1 fruit fly cellular context compared by ENCODE assay signal in genomic region chr2L:21309754-21310426, dm6.
TF ChIP-seq lines count a peak whose summit lies in the region.

Gene Mondo (minus strand): TSS chr2L:21310050.

TF ChIP-seq in whole organism, embryonic, 481 proteins besides CTCF, POLR2A, EP300 and RAD21 (continued from another document and continues in another):
- TF ChIP-seq CG10543 (GFP tag; optimal IDR thresholded peaks at IDR 0.05; lab: Kevin White, UChicago) (peak; percentile 11), vnd (GFP tag; IDR thresholded peaks at IDR 0.05; lab: Robert Waterston, UW; ENCODE audit: partially characterized antibody) (no peak), HLH54F (GFP tag; optimal IDR thresholded peaks at IDR 0.05; lab: Kevin White, UChicago) (peak; percentile 29), pnt (GFP tag; optimal IDR thresholded peaks at IDR 0.05; lab: Kevin White, UChicago) (no peak), CG13775 (GFP tag; optimal IDR thresholded peaks at IDR 0.05; lab: Kevin White, UChicago) (peak; percentile 32), CG11695 (GFP tag; IDR thresholded peaks at IDR 0.05; lab: Robert Waterston, UW) (no peak), Atf6 (GFP tag; IDR thresholded peaks at IDR 0.05; lab: Robert Waterston, UW) (no peak), az2 (GFP tag; optimal IDR thresholded peaks at IDR 0.05; lab: Kevin White, UChicago) (no peak), Ets97D (GFP tag; optimal IDR thresholded peaks at IDR 0.05; lab: Kevin White, UChicago) (peak; percentile 62), CG3995 (GFP tag; optimal IDR thresholded peaks at IDR 0.05; lab: Kevin White, UChicago) (peak; percentile 35), tap (tag; optimal IDR thresholded peaks at IDR 0.05; lab: Kevin White, UChicago) (no peak), emc (GFP tag; optimal IDR thresholded peaks at IDR 0.05; lab: Kevin White, UChicago) (peak; percentile 5), C15 (GFP tag; IDR thresholded peaks at IDR 0.05; lab: Robert Waterston, UW) (no peak), CG7987 (GFP tag; optimal IDR thresholded peaks at IDR 0.05; lab: Kevin White, UChicago) (no peak), Fer3 (tag; optimal IDR thresholded peaks at IDR 0.05; lab: Kevin White, UChicago) (peak; percentile 40), CkIIα-i1 (GFP tag; IDR thresholded peaks at IDR 0.05; lab: Robert Waterston, UW) (no peak), CG12299 (tag; optimal IDR thresholded peaks at IDR 0.05; lab: Kevin White, UChicago) (no peak), gro (GFP tag; optimal IDR thresholded peaks at IDR 0.05; lab: Kevin White, UChicago) (no peak), PHDP (tag; optimal IDR thresholded peaks at IDR 0.05; lab: Kevin White, UChicago) (peak; percentile 50), Optix (GFP tag; IDR thresholded peaks at IDR 0.05; lab: Robert Waterston, UW) (no peak), da (GFP tag; optimal IDR thresholded peaks at IDR 0.05; lab: Kevin White, UChicago) (no peak), jigr1 (GFP tag; IDR thresholded peaks at IDR 0.05; lab: Robert Waterston, UW) (no peak), prd (optimal IDR thresholded peaks at IDR 0.05; lab: Kevin White, UChicago) (no peak), prd (GFP tag; IDR thresholded peaks at IDR 0.05; lab: Robert Waterston, UW) (peak; percentile 75), ewg (GFP tag; optimal IDR thresholded peaks at IDR 0.05; lab: Kevin White, UChicago) (peak; percentile 57), Spps (tag; optimal IDR thresholded peaks at IDR 0.05; lab: Kevin White, UChicago) (no peak), pfk (GFP tag; optimal IDR thresholded peaks at IDR 0.05; lab: Kevin White, UChicago) (no peak), twi (tag; optimal IDR thresholded peaks at IDR 0.05; lab: Kevin White, UChicago) (peak; percentile 19), CG4328 (GFP tag; optimal IDR thresholded peaks at IDR 0.05; lab: Kevin White, UChicago) (peak; percentile 9), tx (GFP tag; optimal IDR thresholded peaks at IDR 0.05; lab: Kevin White, UChicago) (no peak), Camta (GFP tag; optimal IDR thresholded peaks at IDR 0.05; lab: Kevin White, UChicago) (no peak), repo (GFP tag; optimal IDR thresholded peaks at IDR 0.05; lab: Kevin White, UChicago) (no peak), Myb (GFP tag; optimal IDR thresholded peaks at IDR 0.05; lab: Kevin White, UChicago) (no peak), zf30C (GFP tag; optimal IDR thresholded peaks at IDR 0.05; lab: Kevin White, UChicago) (no peak), CG2129 (GFP tag; IDR thresholded peaks at IDR 0.05; lab: Robert Waterston, UW; ENCODE audit: partially characterized antibody) (no peak), dimm (GFP tag; IDR thresholded peaks at IDR 0.05; lab: Robert Waterston, UW) (no peak), nom (GFP tag; optimal IDR thresholded peaks at IDR 0.05; lab: Kevin White, UChicago) (no peak), CG31441 (GFP tag; IDR thresholded peaks at IDR 0.05; lab: Robert Waterston, UW) (peak; percentile 43; the same call in 1 of the 2 replicates), HmgD (GFP tag; optimal IDR thresholded peaks at IDR 0.05; lab: Kevin White, UChicago) (peak; percentile 12), so (GFP tag; IDR thresholded peaks at IDR 0.05; lab: Robert Waterston, UW) (no peak; the same call in 2 of the 3 replicates), chif (GFP tag; optimal IDR thresholded peaks at IDR 0.05; lab: Kevin White, UChicago) (no peak), ttk (GFP tag; IDR thresholded peaks at IDR 0.05; lab: Robert Waterston, UW) (no peak; the same call in 1 of the 2 replicates), lilli (GFP tag; optimal IDR thresholded peaks at IDR 0.05; lab: Kevin White, UChicago) (no peak), CG8388 (GFP tag; optimal IDR thresholded peaks at IDR 0.05; lab: Kevin White, UChicago) (peak; percentile 15), bbx (GFP tag; IDR thresholded peaks at IDR 0.05; lab: Robert Waterston, UW; ENCODE audit: partially characterized antibody) (peak; percentile 44), CG34376 (GFP tag; optimal IDR thresholded peaks at IDR 0.05; lab: Kevin White, UChicago) (peak; percentile 71), caup (GFP tag; optimal IDR thresholded peaks at IDR 0.05; lab: Kevin White, UChicago; ENCODE audit: severe bottlenecking) (no peak), Drgx (GFP tag; IDR thresholded peaks at IDR 0.05; lab: Robert Waterston, UW) (no peak), MTF-1 (GFP tag; optimal IDR thresholded peaks at IDR 0.05; lab: Kevin White, UChicago; ENCODE audit: borderline replicate concordance) (no peak), CG7839 (tag; optimal IDR thresholded peaks at IDR 0.05; lab: Kevin White, UChicago) (peak; percentile 63), fd96Cb (tag; optimal IDR thresholded peaks at IDR 0.05; lab: Kevin White, UChicago) (peak; percentile 36), Dip3 (GFP tag; optimal IDR thresholded peaks at IDR 0.05; lab: Kevin White, UChicago) (no peak), E2f1 (GFP tag; IDR thresholded peaks at IDR 0.05; lab: Robert Waterston, UW) (no peak; the same call in 1 of the 2 replicates), ind (GFP tag; optimal IDR thresholded peaks at IDR 0.05; lab: Kevin White, UChicago) (peak; percentile 14), CG4730 (GFP tag; IDR thresholded peaks at IDR 0.05; lab: Robert Waterston, UW) (0 out of 2 replicates have a peak, but pooled peaks have one; percentile 13), CG6683 (GFP tag; optimal IDR thresholded peaks at IDR 0.05; lab: Kevin White, UChicago) (no peak), CG32532 (GFP tag; IDR thresholded peaks at IDR 0.05; lab: Robert Waterston, UW) (peak; percentile 71), ATbp (GFP tag; optimal IDR thresholded peaks at IDR 0.05; lab: Kevin White, UChicago) (no peak), Asciz (GFP tag; optimal IDR thresholded peaks at IDR 0.05; lab: Kevin White, UChicago) (peak; percentile 9), Ets65A (GFP tag; lab: Kevin White, UChicago) (peak; percentile 95), CG16779 (GFP tag; IDR thresholded peaks at IDR 0.05; lab: Robert Waterston, UW) (0 out of 2 replicates have a peak, but pooled peaks have one; percentile 5), CG6791 (GFP tag; IDR thresholded peaks at IDR 0.05; lab: Robert Waterston, UW; ENCODE audit: partially characterized antibody) (peak; percentile 27; the same call in 1 of the 3 replicates), HLH4C (GFP tag; IDR thresholded peaks at IDR 0.05; lab: Robert Waterston, UW; ENCODE audit: partially characterized antibody) (no peak), CG3163 (GFP tag; optimal IDR thresholded peaks at IDR 0.05; lab: Kevin White, UChicago) (no peak), Dfd (GFP tag; optimal IDR thresholded peaks at IDR 0.05; lab: Kevin White, UChicago) (no peak), CG10654 (GFP tag; optimal IDR thresholded peaks at IDR 0.05; lab: Kevin White, UChicago) (no peak), Rfx (GFP tag; IDR thresholded peaks at IDR 0.05; lab: Robert Waterston, UW) (peak; percentile 76), CG7556 (GFP tag; optimal IDR thresholded peaks at IDR 0.05; lab: Kevin White, UChicago) (no peak), cas (GFP tag; IDR thresholded peaks at IDR 0.05; lab: Robert Waterston, UW) (no peak), CG7357 (GFP tag; IDR thresholded peaks at IDR 0.05; lab: Robert Waterston, UW) (peak; percentile 77), pho (GFP tag; optimal IDR thresholded peaks at IDR 0.05; lab: Kevin White, UChicago) (peak; percentile 17), CG12744 (GFP tag; optimal IDR thresholded peaks at IDR 0.05; lab: Kevin White, UChicago) (no peak), Antp (GFP tag; optimal IDR thresholded peaks at IDR 0.05; lab: Kevin White, UChicago) (peak; percentile 27), CG9797 (GFP tag; optimal IDR thresholded peaks at IDR 0.05; lab: Kevin White, UChicago) (peak; percentile 18), slp2 (GFP tag; optimal IDR thresholded peaks at IDR 0.05; lab: Kevin White, UChicago) (no peak), Aef1 (GFP tag; IDR thresholded peaks at IDR 0.05; lab: Robert Waterston, UW) (peak; percentile 26; the same call in 1 of the 3 replicates), dysf (GFP tag; IDR thresholded peaks at IDR 0.05; lab: Robert Waterston, UW) (no peak; the same call in 2 of the 3 replicates), gcm (GFP tag; optimal IDR thresholded peaks at IDR 0.05; lab: Kevin White, UChicago) (no peak), Vsx1 (GFP tag; optimal IDR thresholded peaks at IDR 0.05; lab: Kevin White, UChicago) (no peak), Max (GFP tag; optimal IDR thresholded peaks at IDR 0.05; lab: Kevin White, UChicago) (no peak), exex (tag; optimal IDR thresholded peaks at IDR 0.05; lab: Kevin White, UChicago) (peak; percentile 37), ham (GFP tag; IDR thresholded peaks at IDR 0.05; lab: Robert Waterston, UW) (no peak), HLH3B (GFP tag; IDR thresholded peaks at IDR 0.05; lab: Robert Waterston, UW) (0 out of 2 replicates have a peak, but pooled peaks have one; percentile 35), vvl (GFP tag; IDR thresholded peaks at IDR 0.05; lab: Robert Waterston, UW) (peak; percentile 42), CG11247 (GFP tag; IDR thresholded peaks at IDR 0.05; lab: Robert Waterston, UW) (no peak), corto (GFP tag; optimal IDR thresholded peaks at IDR 0.05; lab: Kevin White, UChicago) (no peak), toy (GFP tag; IDR thresholded peaks at IDR 0.05; lab: Robert Waterston, UW) (no peak), CG3838 (GFP tag; optimal IDR thresholded peaks at IDR 0.05; lab: Kevin White, UChicago) (no peak), yki (optimal IDR thresholded peaks at IDR 0.05; lab: Kevin White, UChicago) (no peak), Side (GFP tag; optimal IDR thresholded peaks at IDR 0.05; lab: Kevin White, UChicago) (no peak), CG17568 (GFP tag; optimal IDR thresholded peaks at IDR 0.05; lab: Kevin White, UChicago) (no peak), dan (GFP tag; IDR thresholded peaks at IDR 0.05; lab: Robert Waterston, UW) (no peak), CG17328 (GFP tag; IDR thresholded peaks at IDR 0.05; lab: Robert Waterston, UW) (no peak; the same call in 1 of the 2 replicates), chn (GFP tag; optimal IDR thresholded peaks at IDR 0.05; lab: Kevin White, UChicago) (no peak), CG8478 (optimal IDR thresholded peaks at IDR 0.05; lab: Kevin White, UChicago) (no peak), gt (GFP tag; IDR thresholded peaks at IDR 0.05; lab: Robert Waterston, UW) (no peak), Ptx1 (GFP tag; IDR thresholded peaks at IDR 0.05; lab: Robert Waterston, UW) (peak; percentile 64), CrebB (tag; optimal IDR thresholded peaks at IDR 0.05; lab: Kevin White, UChicago) (no peak), CG17912 (GFP tag; optimal IDR thresholded peaks at IDR 0.05; lab: Kevin White, UChicago) (no peak), Nf-YC (tag; optimal IDR thresholded peaks at IDR 0.05; lab: Kevin White, UChicago) (no peak), run (tag; optimal IDR thresholded peaks at IDR 0.05; lab: Kevin White, UChicago) (peak; percentile 4), Mad (GFP tag; optimal IDR thresholded peaks at IDR 0.05; lab: Kevin White, UChicago) (peak; percentile 14), lmd (GFP tag; IDR thresholded peaks at IDR 0.05; lab: Robert Waterston, UW) (no peak; the same call in 1 of the 2 replicates), Dp (GFP tag; optimal IDR thresholded peaks at IDR 0.05; lab: Kevin White, UChicago) (no peak), CG11398 (GFP tag; optimal IDR thresholded peaks at IDR 0.05; lab: Kevin White, UChicago) (peak; percentile 7), tin (GFP tag; optimal IDR thresholded peaks at IDR 0.05; lab: Kevin White, UChicago) (no peak), Doc3 (GFP tag; IDR thresholded peaks at IDR 0.05; lab: Robert Waterston, UW; ENCODE audit: partially characterized antibody) (no peak), Hmx (GFP tag; optimal IDR thresholded peaks at IDR 0.05; lab: Kevin White, UChicago) (no peak), CG9876 (GFP tag; optimal IDR thresholded peaks at IDR 0.05; lab: Kevin White, UChicago) (peak; percentile 10), CG17829 (tag; optimal IDR thresholded peaks at IDR 0.05; lab: Kevin White, UChicago) (peak; percentile 6), ftz-f1 (GFP tag; optimal IDR thresholded peaks at IDR 0.05; lab: Kevin White, UChicago) (peak; percentile 96), CG12219 (GFP tag; optimal IDR thresholded peaks at IDR 0.05; lab: Kevin White, UChicago) (no peak), CG18764 (GFP tag; optimal IDR thresholded peaks at IDR 0.05; lab: Kevin White, UChicago) (no peak), tgo (GFP tag; IDR thresholded peaks at IDR 0.05; lab: Robert Waterston, UW) (peak; percentile 48; the same call in 2 of the 3 replicates), CG31365 (tag; optimal IDR thresholded peaks at IDR 0.05; lab: Kevin White, UChicago) (no peak), nerfin-1 (tag; optimal IDR thresholded peaks at IDR 0.05; lab: Kevin White, UChicago) (no peak), BtbVII (GFP tag; optimal IDR thresholded peaks at IDR 0.05; lab: Kevin White, UChicago) (no peak), CG11456 (GFP tag; IDR thresholded peaks at IDR 0.05; lab: Robert Waterston, UW) (no peak), CG8765 (GFP tag; IDR thresholded peaks at IDR 0.05; lab: Robert Waterston, UW) (no peak), CG10321 (GFP tag; IDR thresholded peaks at IDR 0.05; lab: Robert Waterston, UW) (no peak), fd102C (GFP tag; optimal IDR thresholded peaks at IDR 0.05; lab: Kevin White, UChicago) (no peak), CG2678 (tag; optimal IDR thresholded peaks at IDR 0.05; lab: Kevin White, UChicago) (no peak), CG1529 (GFP tag; optimal IDR thresholded peaks at IDR 0.05; lab: Kevin White, UChicago) (no peak), CG9932 (GFP tag; IDR thresholded peaks at IDR 0.05; lab: Robert Waterston, UW) (no peak; the same call in none of the 2 replicates), kni (GFP tag; optimal IDR thresholded peaks at IDR 0.05; lab: Kevin White, UChicago) (no peak), zen2 (GFP tag; IDR thresholded peaks at IDR 0.05; lab: Robert Waterston, UW; ENCODE audit: partially characterized antibody) (no peak), dm (GFP tag; optimal IDR thresholded peaks at IDR 0.05; lab: Kevin White, UChicago) (peak; percentile 7), otp (GFP tag; IDR thresholded peaks at IDR 0.05; lab: Robert Waterston, UW) (no peak), CG4424 (GFP tag; optimal IDR thresholded peaks at IDR 0.05; lab: Kevin White, UChicago) (no peak), ase (GFP tag; IDR thresholded peaks at IDR 0.05; lab: Robert Waterston, UW) (no peak), tna (GFP tag; IDR thresholded peaks at IDR 0.05; lab: Robert Waterston, UW; ENCODE audit: partially characterized antibody) (no peak), schlank (tag; optimal IDR thresholded peaks at IDR 0.05; lab: Kevin White, UChicago) (no peak), odd (GFP tag; optimal IDR thresholded peaks at IDR 0.05; lab: Kevin White, UChicago) (no peak), zen (tag; optimal IDR thresholded peaks at IDR 0.05; lab: Kevin White, UChicago) (peak; percentile 53), CG16863 (GFP tag; optimal IDR thresholded peaks at IDR 0.05; lab: Kevin White, UChicago) (no peak)
